Worm (Caenorhabditis elegans): ENCODE results near the gene D1086.6.

DNA sequence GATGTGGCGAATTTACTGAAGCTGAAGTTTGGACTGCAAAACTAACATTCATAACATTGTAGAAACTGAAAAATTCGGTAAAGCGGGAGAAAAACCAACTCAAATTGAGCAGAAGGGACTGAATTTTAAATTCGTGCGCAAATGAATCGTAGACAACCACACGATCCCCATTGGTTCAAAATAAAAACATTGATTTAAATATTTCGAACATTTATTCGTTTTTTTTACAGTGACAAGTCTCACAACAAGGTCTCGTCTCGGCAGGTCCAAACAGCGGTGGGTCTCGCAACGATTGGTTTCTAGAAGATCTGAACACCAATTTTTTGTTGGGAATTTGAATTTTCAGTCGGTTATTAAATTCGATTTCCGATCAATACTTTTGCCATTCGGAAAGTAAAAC is 6.0 kb downstream of the D1086.6 start, which contains the start of gene D1086.18:
- TF ChIP-seq flt-1 (GFP tag; IDR thresholded peaks at IDR 0.05) (no peak), ceh-36 (tag; optimal IDR thresholded peaks at IDR 0.05) (no peak), B0310.2 (tag; optimal IDR thresholded peaks at IDR 0.05) (no peak), ets-7 (tag; optimal IDR thresholded peaks at IDR 0.05) (no peak)

All from whole organism, early embryonic.